Fruit fly (Drosophila melanogaster) whole organism, embryonic: Measurements from ENCODE around the gene Lgr3.

Experiments
- CG16779 ChIP-seq: fragments of 200-800 bp; sonication (Bioruptor generic); IDR thresholded peaks from 2 replicates; pipeline ENCODE4 v1.3.6; 2022; ENCODE audit warnings: missing biosample characterization, missing genetic modification characterization
- CG3847 ChIP-seq: fragments of 200-800 bp; sonication (Bioruptor generic); IDR thresholded peaks from 2 replicates; pipeline ENCODE4 v1.3.6; 2022; ENCODE audit warnings: missing biosample characterization, missing genetic modification characterization
- pum ChIP-seq: fragments of 200-800 bp; sonication (Bioruptor generic); optimal IDR thresholded peaks from 2 replicates; lab custom pipeline; 2016; ENCODE audit warnings: missing biosample characterization, missing genetic modification characterization
- ro ChIP-seq: fragments of 200-800 bp; sonication (Bioruptor generic); IDR thresholded peaks from 2 replicates; pipeline ENCODE4 v1.3.6; 2022; ENCODE audit warnings: missing biosample characterization, missing genetic modification characterization

- TF ChIP-seq pum (GFP tag; lab: Kevin White, UChicago) = peak; percentile 65
- TF ChIP-seq CG16779 (GFP tag; lab: Robert Waterston, UW) = no peak
- peak; percentile 62 for TF ChIP-seq CG3847 (GFP tag; lab: Robert Waterston, UW)
- TF ChIP-seq ro (GFP tag; lab: Robert Waterston, UW) = no peak
Observed at dm6 chr3R:25631079-25631478, 34.5 kb upstream of the Lgr3 start.
